Worm (Caenorhabditis elegans) whole organism, L1 larva: ENCODE results near the gene C02F4.5.

ENCODE experiments used
- C16A3.4 ChIP-seq: fragments of 150-350 bp; optimal IDR thresholded peaks from 2 replicates; lab custom pipeline; 2014; ENCODE audit warnings: missing biosample characterization, missing genetic modification characterization
- F16B12.6 ChIP-seq: fragments of 150-350 bp; optimal IDR thresholded peaks from 2 replicates; lab custom pipeline; 2014; ENCODE audit warnings: missing biosample characterization, missing genetic modification characterization
- Y116A8C.19 ChIP-seq: sonication (generic microtip); optimal IDR thresholded peaks from 2 replicates; lab custom pipeline; 2016; ENCODE audit warnings: missing compliant biosample characterization, missing genetic modification characterization, borderline replicate concordance
- blmp-1 ChIP-seq: fragments of 150-350 bp; optimal IDR thresholded peaks from 2 replicates; lab custom pipeline; 2014; ENCODE audit warnings: missing biosample characterization, missing genetic modification characterization
- ceh-82 ChIP-seq, 3 experiments: fragments of 150-350 bp in 1 of 3; sonication (generic microtip) in 2 of 3; optimal IDR thresholded peaks; 2 replicates each; lab custom pipeline; 2014 to 2017; ENCODE audit warnings: missing biosample characterization in 3 of 3, missing genetic modification characterization in 3 of 3
- dpl-1 ChIP-seq, 3 experiments: fragments of 150-350 bp in 2 of 3; sonication (generic microtip) in 1 of 3; optimal IDR thresholded peaks; 2 replicates each; lab custom pipeline; 2014 to 2017; ENCODE audit warnings: missing biosample characterization in 3 of 3, missing genetic modification characterization in 3 of 3, missing genetic modification reagents in 3 of 3
- dsc-1 ChIP-seq: sonication (generic microtip); optimal IDR thresholded peaks from 2 replicates; lab custom pipeline; 2016; ENCODE audit warnings: mild to moderate bottlenecking, missing genetic modification characterization, missing compliant biosample characterization
- egl-13 ChIP-seq: sonication (generic microtip); optimal IDR thresholded peaks from 2 replicates; lab custom pipeline; 2016; ENCODE audit warnings: missing genotype, missing genetic modification reagents, missing genetic modification characterization, missing compliant biosample characterization
- ets-5 ChIP-seq: fragments of 200-800 bp; sonication (Bioruptor generic); IDR thresholded peaks from 2 replicates; pipeline ENCODE4 v1.3.6; 2022; ENCODE audit warnings: missing genetic modification characterization, missing compliant biosample characterization
- fkh-10 ChIP-seq: sonication (generic microtip); optimal IDR thresholded peaks from 2 replicates; lab custom pipeline; 2017; ENCODE audit warnings: missing biosample characterization, missing genetic modification reagents, missing genetic modification characterization
- fkh-4 ChIP-seq: sonication (generic microtip); optimal IDR thresholded peaks from 2 replicates; lab custom pipeline; 2016; ENCODE audit warnings: missing compliant biosample characterization, missing genetic modification characterization, borderline replicate concordance
- fkh-8 ChIP-seq: sonication (generic microtip); optimal IDR thresholded peaks from 2 replicates; lab custom pipeline; 2016; ENCODE audit warnings: mild to moderate bottlenecking, missing genetic modification characterization, missing compliant biosample characterization
- fos-1 ChIP-seq: fragments of 150-350 bp; optimal IDR thresholded peaks from 2 replicates; lab custom pipeline; 2014; ENCODE audit warnings: missing biosample characterization, missing genetic modification characterization
- hlh-4 ChIP-seq: sonication (generic microtip); optimal IDR thresholded peaks from 2 replicates; lab custom pipeline; 2016; ENCODE audit warnings: mild to moderate bottlenecking, missing genetic modification characterization, missing compliant biosample characterization
- hpl-2 ChIP-seq: fragments of 150-350 bp; optimal IDR thresholded peaks from 2 replicates; lab custom pipeline; 2014; ENCODE audit warnings: missing biosample characterization, missing genetic modification reagents, missing genetic modification characterization
- irx-1 ChIP-seq: sonication (generic microtip); optimal IDR thresholded peaks from 2 replicates; lab custom pipeline; 2016; ENCODE audit warnings: missing genetic modification characterization, missing compliant biosample characterization
- lin-14 ChIP-seq: fragments of 200-800 bp; sonication (Bioruptor generic); optimal IDR thresholded peaks from 2 replicates; lab custom pipeline; 2018; ENCODE audit warnings: mild to moderate bottlenecking, missing genetic modification characterization, moderate library complexity, missing compliant biosample characterization
- lin-35 ChIP-seq, 2 experiments: fragments of 150-350 bp; optimal IDR thresholded peaks; 2 replicates each; lab custom pipeline; 2014; ENCODE audit warnings: missing biosample characterization in 2 of 2, missing genetic modification characterization in 2 of 2, missing genetic modification reagents in 2 of 2
- lin-39 ChIP-seq: fragments of 150-350 bp; optimal IDR thresholded peaks from 2 replicates; lab custom pipeline; 2014; ENCODE audit warnings: missing biosample characterization, missing genetic modification reagents, missing genetic modification characterization
- lsy-2 ChIP-seq, 2 experiments: fragments of 150-350 bp; optimal IDR thresholded peaks; 2 replicates each; lab custom pipeline; 2014; ENCODE audit warnings: missing biosample characterization in 2 of 2, missing genetic modification characterization in 2 of 2
- mab-9 ChIP-seq: fragments of 200-800 bp; sonication (Bioruptor generic); IDR thresholded peaks from 2 replicates; pipeline ENCODE4 v1.3.6; 2022; ENCODE audit warnings: missing genetic modification reagents, missing genetic modification characterization, missing compliant biosample characterization
- mdl-1 ChIP-seq, 2 experiments: fragments of 150-350 bp; optimal IDR thresholded peaks; 2 replicates each; lab custom pipeline; 2014 to 2017; ENCODE audit warnings: missing biosample characterization in 2 of 2, missing genetic modification characterization in 2 of 2, inconsistent platforms in 1 of 2
- mef-2 ChIP-seq: fragments of 150-350 bp; optimal IDR thresholded peaks from 2 replicates; lab custom pipeline; 2014; ENCODE audit warnings: missing biosample characterization, missing genetic modification characterization
- nhr-19 ChIP-seq: fragments of 200-800 bp; sonication (Bioruptor generic); conservative IDR thresholded peaks from 2 replicates; pipeline ENCODE4 v1.3.6; 2022; ENCODE audit warnings: missing genetic modification characterization, missing compliant biosample characterization
- nhr-20 ChIP-seq: sonication (generic microtip); optimal IDR thresholded peaks from 2 replicates; lab custom pipeline; 2016; ENCODE audit warnings: mild to moderate bottlenecking, missing genetic modification characterization, missing compliant biosample characterization
- nhr-237 ChIP-seq: fragments of 150-350 bp; optimal IDR thresholded peaks from 2 replicates; lab custom pipeline; 2014; ENCODE audit warnings: missing biosample characterization, missing genetic modification characterization
- nhr-47 ChIP-seq: sonication (generic microtip); optimal IDR thresholded peaks from 2 replicates; lab custom pipeline; 2016; ENCODE audit warnings: mild to moderate bottlenecking, missing genetic modification characterization, moderate library complexity, missing compliant biosample characterization
- nhr-71 ChIP-seq: sonication (generic microtip); optimal IDR thresholded peaks from 2 replicates; lab custom pipeline; 2016; ENCODE audit warnings: mild to moderate bottlenecking, missing genetic modification characterization, moderate library complexity, missing compliant biosample characterization
- nhr-77 ChIP-seq: fragments of 150-350 bp; optimal IDR thresholded peaks from 2 replicates; lab custom pipeline; 2014; ENCODE audit warnings: missing biosample characterization, missing genetic modification characterization
- nhr-84 ChIP-seq: sonication (generic microtip); optimal IDR thresholded peaks from 2 replicates; lab custom pipeline; 2017; ENCODE audit warnings: missing biosample characterization, missing genetic modification characterization
- nhr-85 ChIP-seq: sonication (generic microtip); peaks from one replicate; lab custom pipeline; 2016; ENCODE audit warnings: missing genetic modification characterization, inconsistent platforms, missing compliant biosample characterization
- nhr-90 ChIP-seq: sonication (generic microtip); optimal IDR thresholded peaks from 2 replicates; lab custom pipeline; 2016; ENCODE audit warnings: mild to moderate bottlenecking, missing genetic modification characterization, missing compliant biosample characterization; ENCODE audit not compliant: poor library complexity
- pax-3 ChIP-seq: fragments of 200-800 bp; sonication (Bioruptor generic); optimal IDR thresholded peaks from 2 replicates; lab custom pipeline; 2018; ENCODE audit warnings: mild to moderate bottlenecking, missing genetic modification characterization, moderate library complexity, missing compliant biosample characterization
- snu-23 ChIP-seq: sonication (generic microtip); optimal IDR thresholded peaks from 2 replicates; lab custom pipeline; 2016; ENCODE audit warnings: missing genetic modification characterization, missing compliant biosample characterization
- sup-37 ChIP-seq: fragments of 200-800 bp; sonication (Bioruptor generic); optimal IDR thresholded peaks from 2 replicates; lab custom pipeline; 2018; ENCODE audit warnings: mild to moderate bottlenecking, missing genetic modification characterization, missing compliant biosample characterization
- swsn-7 ChIP-seq: sonication (generic microtip); optimal IDR thresholded peaks from 2 replicates; lab custom pipeline; 2016; ENCODE audit warnings: missing genetic modification characterization, missing compliant biosample characterization
- tbx-2 ChIP-seq: sonication (generic microtip); optimal IDR thresholded peaks from 2 replicates; lab custom pipeline; 2016; ENCODE audit warnings: missing genetic modification characterization, missing compliant biosample characterization
- tlp-1 ChIP-seq: fragments of 150-350 bp; optimal IDR thresholded peaks from 2 replicates; lab custom pipeline; 2014; ENCODE audit warnings: missing biosample characterization, missing genetic modification characterization
- unc-62 ChIP-seq: fragments of 150-350 bp; optimal IDR thresholded peaks from 2 replicates; lab custom pipeline; 2014; ENCODE audit warnings: missing biosample characterization, missing genetic modification reagents, missing genetic modification characterization
- unc-86 ChIP-seq: sonication (generic microtip); optimal IDR thresholded peaks from 2 replicates; lab custom pipeline; 2016; ENCODE audit warnings: missing genetic modification characterization, missing compliant biosample characterization
- vab-15 ChIP-seq: sonication (generic microtip); optimal IDR thresholded peaks from 2 replicates; lab custom pipeline; 2017; ENCODE audit warnings: missing genotype, mild to moderate bottlenecking, missing genetic modification characterization, missing compliant biosample characterization
- xbp-1 ChIP-seq: sonication (generic microtip); optimal IDR thresholded peaks from 2 replicates; lab custom pipeline; 2016; ENCODE audit warnings: missing genetic modification characterization, missing compliant biosample characterization
- zip-4 ChIP-seq: fragments of 200-800 bp; sonication (Bioruptor generic); optimal IDR thresholded peaks from 2 replicates; lab custom pipeline; 2018; ENCODE audit warnings: mild to moderate bottlenecking, missing genetic modification characterization, moderate library complexity, missing compliant biosample characterization
- ztf-11 ChIP-seq, 2 experiments: sonication (generic microtip); optimal IDR thresholded peaks; 2 replicates each; lab custom pipeline; 2016 to 2017; ENCODE audit warnings: missing genetic modification characterization in 2 of 2, missing biosample characterization in 1 of 2, missing compliant biosample characterization in 1 of 2

Gene C02F4.5

DNA sequence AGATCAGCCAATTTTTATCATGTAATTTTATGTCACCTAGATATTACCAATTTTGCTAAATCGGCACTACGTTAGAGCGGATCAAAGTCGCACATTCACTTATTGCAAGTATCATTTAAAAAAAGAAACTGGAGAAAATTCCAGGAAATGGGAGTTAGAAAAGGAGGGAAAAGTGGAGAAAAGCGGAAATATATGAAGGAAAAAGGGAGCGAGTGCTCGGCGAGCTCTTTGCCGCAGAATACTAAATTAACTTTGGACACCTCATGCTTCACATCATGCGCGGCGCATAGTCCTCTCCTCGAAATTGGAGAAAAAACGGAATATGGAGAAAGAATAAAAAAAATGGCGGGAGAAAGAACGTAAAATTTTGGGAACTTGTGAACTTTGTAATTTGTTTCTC is 16.4 kb downstream of the C02F4.5 start (continued):
- peak; percentile 88 for TF ChIP-seq lin-14 (GFP tag; lab: Kevin White, UChicago)

DNA sequence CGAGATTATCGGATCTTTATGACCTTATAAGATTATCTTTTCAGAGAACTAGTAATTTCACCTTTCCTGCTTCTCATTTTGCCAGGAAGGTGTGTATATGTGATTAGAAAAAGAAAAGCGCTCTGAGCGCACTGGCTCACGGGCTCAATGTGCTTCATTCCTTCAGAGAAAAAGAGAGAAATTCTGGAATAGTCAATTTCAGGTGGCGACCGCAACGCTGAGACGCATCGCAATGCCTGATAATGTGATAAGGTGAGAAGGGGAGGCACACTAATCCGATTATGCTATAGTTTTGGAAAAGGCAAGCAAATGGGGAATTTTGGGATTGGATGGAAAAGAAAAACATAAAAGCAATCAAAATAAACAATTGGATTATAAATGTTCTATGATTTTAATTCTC is 17.9 kb downstream of the C02F4.5 start:
- TF ChIP-seq nhr-84 (tag; lab: Kevin White, UChicago) (no peak), sup-37 (GFP tag; lab: Kevin White, UChicago) (no peak), lin-35 (GFP tag; optimal IDR thresholded peaks at IDR 0.05; lab: Kevin White, UChicago) (no peak), xbp-1 (no peak), lsy-2 (tag; optimal IDR thresholded peaks at IDR 0.05; lab: Kevin White, UChicago) (no peak), nhr-85 (tag; lab: Kevin White, UChicago) (no peak), fkh-4 (tag; lab: Kevin White, UChicago) (no peak), nhr-19 (GFP tag; lab: Robert Waterston, UW) (no peak), nhr-77 (tag; lab: Kevin White, UChicago) (no peak), zip-4 (no peak), fkh-10 (GFP tag; lab: Kevin White, UChicago) (no peak), C16A3.4 (tag; lab: Kevin White, UChicago) (no peak), dpl-1 (GFP tag; optimal IDR thresholded peaks at IDR 0.05; lab: Kevin White, UChicago) (no peak), vab-15 (tag; lab: Kevin White, UChicago) (no peak), blmp-1 (tag; lab: Kevin White, UChicago) (no peak), nhr-71 (peak; percentile 45), F16B12.6 (tag; lab: Kevin White, UChicago) (no peak), nhr-90 (tag; lab: Kevin White, UChicago) (no peak), unc-86 (tag; lab: Kevin White, UChicago) (no peak), dsc-1 (tag; lab: Kevin White, UChicago) (peak; percentile 85), nhr-20 (tag; lab: Kevin White, UChicago) (no peak), irx-1 (no peak), unc-62 (GFP tag; lab: Kevin White, UChicago) (no peak), ceh-82 (tag; optimal IDR thresholded peaks at IDR 0.05; lab: Kevin White, UChicago) (no peak), mab-9 (no peak), ets-5 (GFP tag; lab: Robert Waterston, UW) (no peak), fos-1 (tag; lab: Kevin White, UChicago) (no peak), tlp-1 (tag; lab: Kevin White, UChicago) (no peak), egl-13 (tag; lab: Kevin White, UChicago) (peak; percentile 52), hlh-4 (no peak), mef-2 (tag; lab: Kevin White, UChicago) (no peak), nhr-47 (tag; lab: Kevin White, UChicago) (peak; percentile 42), pax-3 (tag; lab: Kevin White, UChicago) (peak; percentile 24), mdl-1 (tag; optimal IDR thresholded peaks at IDR 0.05; lab: Kevin White, UChicago) (no peak), Y116A8C.19 (tag; lab: Kevin White, UChicago) (no peak), nhr-237 (no peak), fkh-8 (peak; percentile 80), lin-39 (tag; lab: Kevin White, UChicago) (no peak)
- TF ChIP-seq, all 84 proteins: peak for 6

DNA sequence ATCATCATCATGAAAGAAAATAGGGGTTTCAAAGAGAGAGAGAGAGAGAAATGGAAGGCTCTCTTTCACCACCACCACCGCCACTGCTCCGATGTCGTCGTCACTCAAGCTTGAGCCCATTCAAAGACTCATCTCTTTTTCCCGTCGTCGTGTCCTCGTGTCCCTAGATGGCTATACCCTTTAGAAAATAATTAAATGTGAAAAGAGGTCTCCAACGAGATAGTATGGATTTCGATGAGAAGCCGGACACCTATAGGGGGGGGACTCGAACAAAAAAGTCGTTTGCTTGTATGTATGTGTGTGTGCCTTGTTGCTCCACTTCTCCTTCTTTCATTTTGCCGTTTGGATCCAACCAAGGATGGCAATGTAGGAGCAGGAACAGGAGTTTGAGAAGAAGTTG is 18.9 kb downstream of the C02F4.5 start:
- TF ChIP-seq nhr-85 (tag; lab: Kevin White, UChicago) (no peak), lin-14 (GFP tag; lab: Kevin White, UChicago) (peak; percentile 69), nhr-71 (peak; percentile 10), hpl-2 (GFP tag; lab: Kevin White, UChicago) (no peak), snu-23 (peak; percentile 13), fkh-8 (no peak), ztf-11 (tag; optimal IDR thresholded peaks at IDR 0.05; lab: Kevin White, UChicago) (peak in 1 of 2 experiments; percentile 26), ceh-82 (tag; optimal IDR thresholded peaks at IDR 0.05; lab: Kevin White, UChicago) (peak in 1 of 3 experiments; percentile 23), tbx-2 (peak; percentile 45), lsy-2 (tag; optimal IDR thresholded peaks at IDR 0.05; lab: Kevin White, UChicago) (peak in 1 of 2 experiments; percentile 7), mdl-1 (tag; optimal IDR thresholded peaks at IDR 0.05; lab: Kevin White, UChicago) (no peak), nhr-47 (tag; lab: Kevin White, UChicago) (peak; percentile 12), swsn-7 (tag; lab: Kevin White, UChicago) (peak; percentile 6), unc-86 (tag; lab: Kevin White, UChicago) (peak; percentile 42), fkh-10 (GFP tag; lab: Kevin White, UChicago) (peak; percentile 26), pax-3 (tag; lab: Kevin White, UChicago) (peak; percentile 31)
